Fruit fly (Drosophila melanogaster) whole organism, embryonic: Measurements from ENCODE around the gene CG9184.

Source experiments
- Aef1 ChIP-seq: fragments of 200-800 bp; sonication (Bioruptor generic); IDR thresholded peaks from 3 replicates; pipeline ENCODE4 v1.3.6; 2022; ENCODE audit warnings: missing biosample characterization, missing genetic modification characterization
- Atf6 ChIP-seq: fragments of 200-800 bp; sonication (Bioruptor generic); IDR thresholded peaks from 2 replicates; pipeline ENCODE4 v1.3.6; 2022; ENCODE audit warnings: missing biosample characterization, missing genetic modification characterization
- BtbVII ChIP-seq: fragments of 200-800 bp; sonication (Bioruptor generic); optimal IDR thresholded peaks from 3 replicates; lab custom pipeline; 2017; ENCODE audit warnings: missing biosample characterization, mild to moderate bottlenecking, missing genetic modification characterization
- CG1024 ChIP-seq: fragments of 200-800 bp; sonication (Bioruptor generic); IDR thresholded peaks from 2 replicates; pipeline ENCODE4 v1.3.6; 2022; ENCODE audit warnings: missing biosample characterization, missing genetic modification characterization
- CG10274 ChIP-seq: fragments of 200-800 bp; sonication (Bioruptor generic); optimal IDR thresholded peaks from 3 replicates; lab custom pipeline; 2017; ENCODE audit warnings: missing biosample characterization, mild to moderate bottlenecking, missing genetic modification characterization
- CG10366 ChIP-seq: fragments of 200-800 bp; sonication (Bioruptor generic); IDR thresholded peaks from 2 replicates; pipeline ENCODE4 v1.3.6; 2022; ENCODE audit warnings: missing biosample characterization, missing genetic modification characterization
- CG11085 ChIP-seq: fragments of 200-800 bp; sonication (Bioruptor generic); IDR thresholded peaks from 2 replicates; pipeline ENCODE4 v1.3.6; 2022; ENCODE audit warnings: missing biosample characterization, missing genetic modification characterization
- CG14014 ChIP-seq: fragments of 200-800 bp; sonication (Bioruptor generic); IDR thresholded peaks from 2 replicates; pipeline ENCODE4 v1.3.6; 2022; ENCODE audit warnings: missing biosample characterization, missing genetic modification characterization
- CG14710 ChIP-seq: fragments of 200-800 bp; sonication (Bioruptor generic); optimal IDR thresholded peaks from 3 replicates; lab custom pipeline; 2019; ENCODE audit warnings: missing biosample characterization, mild to moderate bottlenecking, missing genetic modification characterization, moderate library complexity
- CG15696 ChIP-seq: fragments of 200-800 bp; sonication (Bioruptor generic); optimal IDR thresholded peaks from 2 replicates; lab custom pipeline; 2019; ENCODE audit warnings: missing biosample characterization, mild to moderate bottlenecking, missing genetic modification characterization, moderate library complexity
- CG17612 ChIP-seq: fragments of 200-800 bp; sonication (Bioruptor generic); IDR thresholded peaks from 2 replicates; pipeline ENCODE4 v1.3.6; 2022; ENCODE audit warnings: missing biosample characterization, missing genetic modification characterization
- CG18599 ChIP-seq: fragments of 200-800 bp; sonication (Bioruptor generic); optimal IDR thresholded peaks from 3 replicates; lab custom pipeline; 2017; ENCODE audit warnings: missing biosample characterization, missing genetic modification characterization, mild to moderate bottlenecking, moderate library complexity, missing genetic modification reagents
- CG18619 ChIP-seq: fragments of 200-800 bp; sonication (Bioruptor generic); optimal IDR thresholded peaks from 3 replicates; lab custom pipeline; 2017; ENCODE audit warnings: missing biosample characterization, mild to moderate bottlenecking, missing genetic modification characterization
- CG2116 ChIP-seq: fragments of 200-800 bp; sonication (Bioruptor generic); optimal IDR thresholded peaks from 3 replicates; lab custom pipeline; 2018; ENCODE audit warnings: missing biosample characterization, mild to moderate bottlenecking, missing genetic modification characterization
- CG30403 ChIP-seq: fragments of 200-800 bp; sonication (Bioruptor generic); optimal IDR thresholded peaks from 3 replicates; lab custom pipeline; 2016; ENCODE audit warnings: missing biosample characterization, missing genetic modification characterization
- CG3838 ChIP-seq: fragments of 200-800 bp; sonication (Bioruptor generic); optimal IDR thresholded peaks from 3 replicates; lab custom pipeline; 2016; ENCODE audit warnings: missing biosample characterization, missing genetic modification characterization
- CG4282 ChIP-seq: fragments of 200-800 bp; sonication (Bioruptor generic); optimal IDR thresholded peaks from 2 replicates; lab custom pipeline; 2016; ENCODE audit warnings: missing biosample characterization, missing genetic modification characterization
- CG6175 ChIP-seq: fragments of 200-800 bp; sonication (Bioruptor generic); IDR thresholded peaks from 3 replicates; pipeline ENCODE4 v1.3.6; 2022; ENCODE audit warnings: missing biosample characterization, missing genetic modification characterization
- CG6254 ChIP-seq: fragments of 200-800 bp; sonication (Bioruptor generic); optimal IDR thresholded peaks from 3 replicates; lab custom pipeline; 2017; ENCODE audit warnings: mild to moderate bottlenecking, missing biosample characterization, missing genetic modification reagents, missing genetic modification characterization
- CG7963 ChIP-seq: fragments of 200-800 bp; sonication (Bioruptor generic); IDR thresholded peaks from 3 replicates; pipeline ENCODE4 v1.3.6; 2022; ENCODE audit warnings: missing biosample characterization, missing genetic modification characterization; ENCODE audit not compliant: partially characterized antibody
- Dad ChIP-seq: fragments of 200-800 bp; sonication (Bioruptor generic); optimal IDR thresholded peaks from 3 replicates; lab custom pipeline; 2016; ENCODE audit warnings: missing biosample characterization, missing genetic modification characterization
- Dip2 ChIP-seq: fragments of 200-800 bp; sonication (Bioruptor generic); IDR thresholded peaks from 2 replicates; pipeline ENCODE4 v1.3.6; 2022; ENCODE audit warnings: missing biosample characterization, missing genetic modification characterization
- Doc2 ChIP-seq: fragments of 200-800 bp; sonication (Bioruptor generic); IDR thresholded peaks from 2 replicates; pipeline ENCODE4 v1.3.6; 2022; ENCODE audit warnings: missing biosample characterization, missing genetic modification characterization
- HLH4C ChIP-seq: fragments of 200-800 bp; sonication (Bioruptor generic); IDR thresholded peaks from 3 replicates; pipeline ENCODE4 v1.3.6; 2022; ENCODE audit warnings: missing biosample characterization, missing genetic modification characterization; ENCODE audit not compliant: partially characterized antibody
- Hr39 ChIP-seq: fragments of >200 bp; optimal IDR thresholded peaks from 2 replicates; lab custom pipeline; 2017
- Myb ChIP-seq: fragments of 200-800 bp; sonication (Bioruptor generic); optimal IDR thresholded peaks from 2 replicates; lab custom pipeline; 2016; ENCODE audit warnings: missing biosample characterization, missing genetic modification characterization
- Nf-YA ChIP-seq: fragments of 200-800 bp; sonication (Bioruptor generic); IDR thresholded peaks from 2 replicates; pipeline ENCODE4 v1.3.6; 2022; ENCODE audit warnings: missing biosample characterization, missing genetic modification characterization
- Nf-YB ChIP-seq: fragments of 200-800 bp; sonication (Bioruptor generic); optimal IDR thresholded peaks from 3 replicates; lab custom pipeline; 2019; ENCODE audit warnings: missing biosample characterization, mild to moderate bottlenecking, missing genetic modification characterization, moderate library complexity
- PHDP ChIP-seq: fragments of 200-800 bp; sonication (Bioruptor generic); optimal IDR thresholded peaks from 3 replicates; lab custom pipeline; 2018; ENCODE audit warnings: missing biosample characterization, mild to moderate bottlenecking, missing genetic modification characterization, moderate library complexity
- Sry-δ ChIP-seq: fragments of 200-800 bp; sonication (Bioruptor generic); optimal IDR thresholded peaks from 2 replicates; lab custom pipeline; 2016; ENCODE audit warnings: missing biosample characterization, missing genetic modification characterization
- ab ChIP-seq: fragments of 200-800 bp; sonication (Bioruptor generic); optimal IDR thresholded peaks from 2 replicates; lab custom pipeline; 2016; ENCODE audit warnings: missing biosample characterization, missing genetic modification characterization
- abd-A ChIP-seq: fragments of 200-800 bp; sonication (Bioruptor generic); optimal IDR thresholded peaks from 3 replicates; lab custom pipeline; 2019; ENCODE audit warnings: missing biosample characterization, mild to moderate bottlenecking, missing genetic modification characterization, moderate library complexity
- amos ChIP-seq: fragments of 200-800 bp; sonication (Bioruptor generic); IDR thresholded peaks from 2 replicates; pipeline ENCODE4 v1.3.6; 2022; ENCODE audit warnings: missing biosample characterization, missing genetic modification characterization; ENCODE audit not compliant: partially characterized antibody
- ash1 ChIP-seq: fragments of 200-800 bp; sonication (Bioruptor generic); optimal IDR thresholded peaks from 2 replicates; lab custom pipeline; 2018; ENCODE audit warnings: missing biosample characterization, mild to moderate bottlenecking, missing genetic modification characterization
- bab2 ChIP-seq: fragments of 200-800 bp; sonication (Bioruptor generic); optimal IDR thresholded peaks from 2 replicates; lab custom pipeline; 2016; ENCODE audit warnings: missing biosample characterization, missing genetic modification characterization
- ci ChIP-seq: fragments of 200-800 bp; sonication (Bioruptor generic); IDR thresholded peaks from 3 replicates; pipeline ENCODE4 v1.3.6; 2022; ENCODE audit warnings: missing biosample characterization, missing genetic modification characterization
- dmrt11E ChIP-seq: fragments of 200-800 bp; sonication (Bioruptor generic); optimal IDR thresholded peaks from 3 replicates; lab custom pipeline; 2018; ENCODE audit warnings: missing biosample characterization, mild to moderate bottlenecking, missing genetic modification characterization, moderate library complexity
- esg ChIP-seq: fragments of 200-800 bp; sonication (Bioruptor generic); conservative IDR thresholded peaks from 2 replicates; pipeline ENCODE4 v1.3.6; 2022; ENCODE audit warnings: missing biosample characterization, missing genetic modification characterization
- ewg ChIP-seq: fragments of 200-800 bp; sonication (Bioruptor generic); optimal IDR thresholded peaks from 3 replicates; lab custom pipeline; 2017; ENCODE audit warnings: mild to moderate bottlenecking, missing biosample characterization, missing genetic modification reagents, missing genetic modification characterization
- fru ChIP-seq: fragments of >200 bp; optimal IDR thresholded peaks from 2 replicates; lab custom pipeline; 2017
- gsb-n ChIP-seq: fragments of 200-800 bp; sonication (Bioruptor generic); optimal IDR thresholded peaks from 3 replicates; lab custom pipeline; 2018; ENCODE audit warnings: missing biosample characterization, mild to moderate bottlenecking, missing genetic modification characterization
- inv ChIP-seq: fragments of 200-800 bp; sonication (Bioruptor generic); IDR thresholded peaks from 2 replicates; pipeline ENCODE4 v1.3.6; 2022; ENCODE audit warnings: missing biosample characterization, missing genetic modification characterization; ENCODE audit not compliant: partially characterized antibody
- nerfin-1 ChIP-seq: fragments of 200-800 bp; sonication (Bioruptor generic); optimal IDR thresholded peaks from 3 replicates; lab custom pipeline; 2019; ENCODE audit warnings: missing biosample characterization, mild to moderate bottlenecking, missing genetic modification characterization, moderate library complexity
- pan ChIP-seq, 4 experiments: fragments of >200 bp in 3 of 4; fragments of 200-800 bp in 1 of 4; sonication (Bioruptor generic) in 1 of 4; optimal IDR thresholded peaks in 3 of 4; IDR thresholded peaks in 1 of 4; 2 replicates each; pipeline versions ENCODE4 v1.3.6 to Lab custom; 2017 to 2022; ENCODE audit warnings: missing biosample characterization in 2 of 4, missing genetic modification characterization in 2 of 4, mixed read lengths in 1 of 4
- ranshi ChIP-seq: fragments of 200-800 bp; sonication (Bioruptor generic); IDR thresholded peaks from 2 replicates; pipeline ENCODE4 v1.3.6; 2022; ENCODE audit warnings: missing biosample characterization, missing genetic modification characterization
- scrt ChIP-seq: fragments of 200-800 bp; sonication (Bioruptor generic); optimal IDR thresholded peaks from 2 replicates; lab custom pipeline; 2018; ENCODE audit warnings: missing biosample characterization, mild to moderate bottlenecking, missing genetic modification characterization, moderate library complexity
- sens-2 ChIP-seq: fragments of 200-800 bp; sonication (Bioruptor generic); IDR thresholded peaks from 2 replicates; pipeline ENCODE4 v1.3.6; 2022; ENCODE audit warnings: missing biosample characterization, missing genetic modification characterization
- tx ChIP-seq: fragments of 200-800 bp; sonication (Bioruptor generic); optimal IDR thresholded peaks from 2 replicates; lab custom pipeline; 2016; ENCODE audit warnings: missing biosample characterization, missing genetic modification characterization
- wdn ChIP-seq: fragments of 200-800 bp; sonication (Bioruptor generic); IDR thresholded peaks from 2 replicates; pipeline ENCODE4 v1.3.6; 2022; ENCODE audit warnings: missing biosample characterization, missing genetic modification characterization
- wor ChIP-seq: fragments of 200-800 bp; sonication (Bioruptor generic); IDR thresholded peaks from 2 replicates; pipeline ENCODE4 v1.3.6; 2022; ENCODE audit warnings: missing biosample characterization, missing genetic modification characterization

Gene CG9184

DNA sequence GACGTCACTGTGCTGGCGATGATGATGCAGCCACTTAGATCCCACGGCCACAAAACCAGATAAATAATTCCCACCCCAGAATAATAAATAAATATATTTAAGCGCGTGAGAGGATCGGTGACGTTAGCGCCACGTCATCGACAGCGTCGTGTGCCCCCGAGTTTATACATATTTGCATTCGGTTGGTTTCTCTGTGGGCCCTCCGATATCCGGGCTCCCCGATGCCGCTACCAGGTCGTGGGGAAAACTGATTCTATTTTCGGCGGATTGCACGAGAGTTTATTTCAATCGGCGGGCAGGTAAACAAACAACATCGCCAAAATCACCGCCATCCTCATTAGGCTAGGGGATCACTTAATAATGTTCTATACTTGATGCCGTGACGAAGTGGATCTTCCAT, 31.6 kb upstream of the CG9184 start (continued):
- no peak for TF ChIP-seq Sry-δ (GFP tag; lab: Kevin White, UChicago)
- no peak for TF ChIP-seq amos

DNA sequence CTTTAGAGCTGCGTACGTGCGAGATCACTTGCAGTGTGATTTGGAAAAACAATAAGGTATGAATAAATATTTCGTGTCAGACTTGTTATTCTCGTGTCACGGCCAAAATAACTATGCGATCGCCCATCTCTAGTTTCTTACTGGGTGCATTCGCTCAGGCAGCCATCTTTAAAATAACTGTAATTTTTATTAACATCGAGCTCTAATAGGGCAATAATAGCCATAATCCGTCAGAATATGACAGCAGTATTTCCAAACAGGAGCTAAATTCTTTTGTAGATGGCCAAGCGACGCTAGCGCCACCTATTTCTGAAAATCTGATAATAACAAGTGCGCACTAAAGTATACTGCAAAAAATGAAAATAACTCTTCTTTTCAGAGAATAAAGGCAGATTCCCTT, 29.5 kb upstream of the CG9184 start:
- peak; percentile 94 for TF ChIP-seq Dip2 (GFP tag; lab: Robert Waterston, UW)
- peak; percentile 82 for TF ChIP-seq ci (GFP tag; lab: Robert Waterston, UW)
- peak; percentile 77 for TF ChIP-seq HLH4C (GFP tag; lab: Robert Waterston, UW)
- no peak for TF ChIP-seq CG3838 (GFP tag; lab: Kevin White, UChicago)
- TF ChIP-seq CG6254: no peak
- no peak for TF ChIP-seq sens-2 (GFP tag; lab: Robert Waterston, UW)
- TF ChIP-seq dmrt11E (tag; lab: Kevin White, UChicago): peak; percentile 28
- TF ChIP-seq wdn: no peak
- no peak for TF ChIP-seq Nf-YA (GFP tag; lab: Robert Waterston, UW)
- TF ChIP-seq bab2 (GFP tag; lab: Kevin White, UChicago): no peak
- TF ChIP-seq BtbVII (GFP tag; lab: Kevin White, UChicago): no peak
- TF ChIP-seq PHDP (tag; lab: Kevin White, UChicago): peak; percentile 32
- TF ChIP-seq nerfin-1 (tag; lab: Kevin White, UChicago): peak; percentile 73
- peak; percentile 58 for TF ChIP-seq CG14710 (tag; lab: Kevin White, UChicago)
- TF ChIP-seq scrt (GFP tag; lab: Kevin White, UChicago): no peak
- peak; percentile 20; the same call in 1 of the 2 replicates for TF ChIP-seq CG10366 (GFP tag; lab: Robert Waterston, UW)
- TF ChIP-seq tx (GFP tag; lab: Kevin White, UChicago): peak; percentile 8
- TF ChIP-seq inv (GFP tag; lab: Robert Waterston, UW): peak; percentile 73
- no peak for TF ChIP-seq CG14014 (GFP tag; lab: Robert Waterston, UW)
- no peak for TF ChIP-seq CG11085 (GFP tag; lab: Robert Waterston, UW)
- no peak for TF ChIP-seq ab
- no peak for TF ChIP-seq esg (GFP tag; lab: Robert Waterston, UW)
- 0 out of 2 replicates have a peak, but pooled peaks have one; percentile 14 for TF ChIP-seq Atf6 (GFP tag; lab: Robert Waterston, UW)
- peak; percentile 70 for TF ChIP-seq CG7963 (GFP tag; lab: Robert Waterston, UW)
- no peak for TF ChIP-seq CG18619 (GFP tag; lab: Kevin White, UChicago)
- no peak for TF ChIP-seq Dad
- TF ChIP-seq CG6175 (GFP tag; lab: Robert Waterston, UW): no peak
- peak; percentile 1 for TF ChIP-seq ewg (GFP tag; lab: Kevin White, UChicago)
- peak; percentile 0 for TF ChIP-seq Nf-YB (GFP tag; lab: Kevin White, UChicago)
- no peak for TF ChIP-seq CG17612
- no peak for TF ChIP-seq ash1 (GFP tag; lab: Kevin White, UChicago)
- no peak for TF ChIP-seq fru (lab: Kevin White, UChicago)
- TF ChIP-seq wor (GFP tag; lab: Robert Waterston, UW): no peak
- TF ChIP-seq ranshi (GFP tag; lab: Robert Waterston, UW): no peak
- no peak for TF ChIP-seq pan (optimal IDR thresholded peaks at IDR 0.05; lab: Kevin White, UChicago)
- peak in 1 of 2 experiments; percentile 52 for TF ChIP-seq pan (GFP tag; optimal IDR thresholded peaks at IDR 0.05 in 1 of 2, IDR thresholded peaks at IDR 0.05 in 1 of 2)
- no peak for TF ChIP-seq Hr39 (lab: Kevin White, UChicago)
- no peak for TF ChIP-seq Doc2 (GFP tag; lab: Robert Waterston, UW)
- no peak for TF ChIP-seq CG10274 (GFP tag; lab: Kevin White, UChicago)
- TF ChIP-seq gsb-n (tag; lab: Kevin White, UChicago): peak; percentile 19
- no peak for TF ChIP-seq CG18599 (GFP tag; lab: Kevin White, UChicago)
- TF ChIP-seq CG15696 (tag; lab: Kevin White, UChicago): peak; percentile 36
- no peak for TF ChIP-seq Aef1 (GFP tag; lab: Robert Waterston, UW)
- TF ChIP-seq CG30403 (GFP tag; lab: Kevin White, UChicago): peak; percentile 44
- peak; percentile 82 for TF ChIP-seq abd-A
- TF ChIP-seq CG1024 (GFP tag; lab: Robert Waterston, UW): 0 out of 2 replicates have a peak, but pooled peaks have one; percentile 21
- peak; percentile 54 for TF ChIP-seq CG2116 (GFP tag; lab: Kevin White, UChicago)
- TF ChIP-seq CG4282: no peak
- peak; percentile 21 for TF ChIP-seq Myb
